Fruit fly (Drosophila melanogaster) whole organism, embryonic: ENCODE data around the gene AsnRS.

Source experiments
- Abd-B ChIP-seq: fragments of 200-800 bp; sonication (Bioruptor generic); optimal IDR thresholded peaks from 2 replicates; lab custom pipeline; 2018; ENCODE audit warnings: missing biosample characterization, mild to moderate bottlenecking, missing genetic modification characterization, moderate library complexity
- Awh ChIP-seq: fragments of 200-800 bp; sonication (Bioruptor generic); IDR thresholded peaks from 2 replicates; pipeline ENCODE4, ENCODE4 v1.3.6; 2022; ENCODE audit warnings: missing biosample characterization, missing genetic modification characterization
- B-H2 ChIP-seq: fragments of 200-800 bp; sonication (Bioruptor generic); optimal IDR thresholded peaks from 2 replicates; lab custom pipeline; 2018; ENCODE audit warnings: missing biosample characterization, mild to moderate bottlenecking, missing genetic modification characterization
- CG10959 ChIP-seq: fragments of 200-800 bp; sonication (Bioruptor generic); IDR thresholded peaks from 2 replicates; pipeline ENCODE4 v1.3.6; 2022; ENCODE audit warnings: missing biosample characterization, missing genetic modification characterization
- CG11696 ChIP-seq: fragments of 200-800 bp; sonication (Bioruptor generic); IDR thresholded peaks from 2 replicates; pipeline ENCODE4 v1.3.6; 2022; ENCODE audit warnings: missing biosample characterization, missing genetic modification characterization
- CG12659 ChIP-seq: fragments of 200-800 bp; sonication (Bioruptor generic); optimal IDR thresholded peaks from 3 replicates; lab custom pipeline; 2017; ENCODE audit warnings: mild to moderate bottlenecking, missing biosample characterization, missing genetic modification reagents, missing genetic modification characterization
- CG15696 ChIP-seq: fragments of 200-800 bp; sonication (Bioruptor generic); optimal IDR thresholded peaks from 2 replicates; lab custom pipeline; 2019; ENCODE audit warnings: missing biosample characterization, mild to moderate bottlenecking, missing genetic modification characterization, moderate library complexity
- CG16779 ChIP-seq: fragments of 200-800 bp; sonication (Bioruptor generic); IDR thresholded peaks from 2 replicates; pipeline ENCODE4 v1.3.6; 2022; ENCODE audit warnings: missing biosample characterization, missing genetic modification characterization
- CG17328 ChIP-seq: fragments of 200-800 bp; sonication (Bioruptor generic); IDR thresholded peaks from 2 replicates; pipeline ENCODE4 v1.3.6; 2022; ENCODE audit warnings: missing biosample characterization, missing genetic modification characterization
- CG32767 ChIP-seq: fragments of 200-800 bp; sonication (Bioruptor generic); IDR thresholded peaks from 2 replicates; pipeline ENCODE4 v1.3.6; 2022; ENCODE audit warnings: missing biosample characterization, missing genetic modification characterization
- CG5180 ChIP-seq: fragments of 200-800 bp; sonication (Bioruptor generic); optimal IDR thresholded peaks from 3 replicates; lab custom pipeline; 2017; ENCODE audit warnings: missing biosample characterization, missing genetic modification characterization, mild to moderate bottlenecking, moderate library complexity, missing genetic modification reagents
- CG6854 ChIP-seq: fragments of 200-800 bp; sonication (Bioruptor generic); optimal IDR thresholded peaks from 3 replicates; lab custom pipeline; 2017; ENCODE audit warnings: missing biosample characterization, mild to moderate bottlenecking, missing genetic modification characterization
- CG7271 ChIP-seq: fragments of 200-800 bp; sonication (Bioruptor generic); optimal IDR thresholded peaks from 2 replicates; lab custom pipeline; 2018; ENCODE audit warnings: missing biosample characterization, mild to moderate bottlenecking, missing genetic modification characterization, moderate library complexity
- CG8281 ChIP-seq: fragments of 200-800 bp; sonication (Bioruptor generic); optimal IDR thresholded peaks from 2 replicates; lab custom pipeline; 2018; ENCODE audit warnings: missing biosample characterization, mild to moderate bottlenecking, missing genetic modification characterization, moderate library complexity
- CG8290 ChIP-seq, 3 experiments: fragments of 200-800 bp; sonication (Bioruptor generic); optimal IDR thresholded peaks; 2 replicates each; lab custom pipeline; 2016 to 2019; ENCODE audit warnings: missing biosample characterization in 3 of 3, missing genetic modification characterization in 3 of 3, mild to moderate bottlenecking in 2 of 3, moderate library complexity in 1 of 3
- CG9727 ChIP-seq: fragments of 200-800 bp; sonication (Bioruptor generic); optimal IDR thresholded peaks from 3 replicates; lab custom pipeline; 2017; ENCODE audit warnings: missing biosample characterization, mild to moderate bottlenecking, missing genetic modification characterization
- D19A ChIP-seq: fragments of 200-800 bp; optimal IDR thresholded peaks from 3 replicates; lab custom pipeline; 2019; ENCODE audit warnings: missing biosample characterization, mild to moderate bottlenecking, missing genetic modification characterization, moderate library complexity
- Deaf1 ChIP-seq: fragments of 200-800 bp; optimal IDR thresholded peaks from 3 replicates; lab custom pipeline; 2019; ENCODE audit warnings: missing biosample characterization, mild to moderate bottlenecking, missing genetic modification characterization, moderate library complexity
- Gsc ChIP-seq: fragments of 200-800 bp; sonication (Bioruptor generic); IDR thresholded peaks from 2 replicates; pipeline ENCODE4 v1.3.6; 2022; ENCODE audit warnings: missing biosample characterization, missing genetic modification characterization
- Hr51 ChIP-seq, 2 experiments: fragments of 200-800 bp; sonication (Bioruptor generic); optimal IDR thresholded peaks; 2 replicates in 1 of 2; 3 replicates in 1 of 2; lab custom pipeline; 2016 to 2018; ENCODE audit warnings: missing biosample characterization in 2 of 2, missing genetic modification characterization in 2 of 2, mild to moderate bottlenecking in 1 of 2, moderate library complexity in 1 of 2
- Jarid2 ChIP-seq: fragments of 200-800 bp; sonication (Bioruptor generic); optimal IDR thresholded peaks from 3 replicates; lab custom pipeline; 2017; ENCODE audit warnings: mild to moderate bottlenecking, missing biosample characterization, missing genetic modification reagents, missing genetic modification characterization
- Lpt ChIP-seq: fragments of >200 bp; optimal IDR thresholded peaks from 2 replicates; lab custom pipeline; 2018; ENCODE audit warnings: missing biosample characterization, missing genetic modification characterization
- Opbp ChIP-seq: fragments of 200-800 bp; sonication (Bioruptor generic); IDR thresholded peaks from 3 replicates; pipeline ENCODE4 v1.3.6; 2022; ENCODE audit warnings: missing biosample characterization, missing genetic modification characterization; ENCODE audit not compliant: partially characterized antibody
- Optix ChIP-seq: fragments of 200-800 bp; sonication (Bioruptor generic); IDR thresholded peaks from 3 replicates; pipeline ENCODE4 v1.3.6; 2022; ENCODE audit warnings: missing biosample characterization, missing genetic modification characterization
- Six4 ChIP-seq: fragments of 200-800 bp; sonication (Bioruptor generic); optimal IDR thresholded peaks from 2 replicates; lab custom pipeline; 2016; ENCODE audit warnings: missing biosample characterization, missing genetic modification characterization
- Vsx1 ChIP-seq: fragments of 200-800 bp; sonication (Bioruptor generic); optimal IDR thresholded peaks from 2 replicates; lab custom pipeline; 2017; ENCODE audit warnings: missing biosample characterization, mild to moderate bottlenecking, missing genetic modification characterization, missing genetic modification reagents
- abd-A ChIP-seq: fragments of 200-800 bp; sonication (Bioruptor generic); optimal IDR thresholded peaks from 3 replicates; lab custom pipeline; 2019; ENCODE audit warnings: missing biosample characterization, mild to moderate bottlenecking, missing genetic modification characterization, moderate library complexity
- ase ChIP-seq: fragments of 200-800 bp; sonication (Bioruptor generic); IDR thresholded peaks from 3 replicates; pipeline ENCODE4 v1.3.6; 2022; ENCODE audit warnings: missing biosample characterization, missing genetic modification characterization
- bbx ChIP-seq: fragments of 200-800 bp; sonication (Bioruptor generic); IDR thresholded peaks from 2 replicates; pipeline ENCODE4 v1.3.6; 2022; ENCODE audit warnings: missing biosample characterization, missing genetic modification characterization; ENCODE audit not compliant: partially characterized antibody
- bowl ChIP-seq: fragments of 200-800 bp; sonication (Bioruptor generic); IDR thresholded peaks from 2 replicates; pipeline ENCODE4 v1.3.6; 2022; ENCODE audit warnings: missing biosample characterization, missing genetic modification characterization
- caup ChIP-seq: fragments of 200-800 bp; sonication (Bioruptor generic); optimal IDR thresholded peaks from 3 replicates; lab custom pipeline; 2017; ENCODE audit warnings: missing biosample characterization, mild to moderate bottlenecking, missing genetic modification characterization, moderate library complexity; ENCODE audit not compliant: severe bottlenecking
- chif ChIP-seq, 2 experiments: fragments of 200-800 bp; sonication (Bioruptor generic); optimal IDR thresholded peaks; 3 replicates each; lab custom pipeline; 2016; ENCODE audit warnings: missing biosample characterization in 2 of 2, missing genetic modification characterization in 2 of 2
- chinmo ChIP-seq: fragments of 200-800 bp; sonication (Bioruptor generic); IDR thresholded peaks from 4 replicates; pipeline ENCODE4 v1.3.6; 2022; ENCODE audit warnings: missing biosample characterization, missing genetic modification characterization; ENCODE audit not compliant: partially characterized antibody
- crol ChIP-seq: fragments of 200-800 bp; sonication (Bioruptor generic); IDR thresholded peaks from 2 replicates; pipeline ENCODE4 v1.3.6; 2022; ENCODE audit warnings: missing biosample characterization, missing genetic modification characterization
- disco-r ChIP-seq: fragments of 200-800 bp; sonication (Bioruptor generic); optimal IDR thresholded peaks from 2 replicates; lab custom pipeline; 2016; ENCODE audit warnings: missing biosample characterization, missing genetic modification characterization
- emc ChIP-seq: fragments of 200-800 bp; sonication (Bioruptor generic); optimal IDR thresholded peaks from 2 replicates; lab custom pipeline; 2016; ENCODE audit warnings: missing biosample characterization, missing genetic modification characterization
- eve ChIP-seq, 2 experiments: fragments of >200 bp; optimal IDR thresholded peaks; 2 replicates each; lab custom pipeline; 2017; ENCODE audit warnings: missing biosample characterization in 2 of 2, missing genetic modification characterization in 2 of 2
- fru ChIP-seq: fragments of >200 bp; optimal IDR thresholded peaks from 2 replicates; lab custom pipeline; 2017
- ftz-f1 ChIP-seq: fragments of 200-800 bp; sonication (Bioruptor generic); optimal IDR thresholded peaks from 2 replicates; lab custom pipeline; 2016; ENCODE audit warnings: missing biosample characterization, missing genetic modification characterization
- gfzf ChIP-seq: fragments of 200-800 bp; sonication (Bioruptor generic); optimal IDR thresholded peaks from 2 replicates; lab custom pipeline; 2016; ENCODE audit warnings: missing biosample characterization, mild to moderate bottlenecking, missing genetic modification characterization, moderate library complexity
- grn ChIP-seq: fragments of 200-800 bp; sonication (Bioruptor generic); optimal IDR thresholded peaks from 3 replicates; lab custom pipeline; 2017; ENCODE audit warnings: missing biosample characterization, missing genetic modification characterization
- hth ChIP-seq: fragments of >200 bp; optimal IDR thresholded peaks from 2 replicates; lab custom pipeline; 2017; ENCODE audit warnings: inconsistent platforms
- jing ChIP-seq: fragments of 200-800 bp; sonication (Bioruptor generic); optimal IDR thresholded peaks from 2 replicates; lab custom pipeline; 2018; ENCODE audit warnings: missing biosample characterization, mild to moderate bottlenecking, missing genetic modification characterization
- nmo ChIP-seq: fragments of 200-800 bp; sonication (Bioruptor generic); optimal IDR thresholded peaks from 2 replicates; lab custom pipeline; 2018; ENCODE audit warnings: missing biosample characterization, mild to moderate bottlenecking, missing genetic modification characterization, moderate library complexity
- nom ChIP-seq: fragments of 200-800 bp; sonication (Bioruptor generic); optimal IDR thresholded peaks from 2 replicates; lab custom pipeline; 2017; ENCODE audit warnings: missing biosample characterization, missing genetic modification characterization, mild to moderate bottlenecking, moderate library complexity, missing genetic modification reagents
- prd ChIP-seq, 3 experiments: fragments of >200 bp in 2 of 3; fragments of 200-800 bp in 1 of 3; sonication (Bioruptor generic) in 1 of 3; optimal IDR thresholded peaks in 2 of 3; IDR thresholded peaks in 1 of 3; 2 replicates in 2 of 3; 3 replicates in 1 of 3; pipeline versions ENCODE4 v1.3.6 to Lab custom; 2017 to 2022; ENCODE audit warnings: missing biosample characterization in 1 of 3, missing genetic modification characterization in 1 of 3
- sd ChIP-seq: fragments of 200-800 bp; sonication (Bioruptor generic); optimal IDR thresholded peaks from 3 replicates; lab custom pipeline; 2018; ENCODE audit warnings: missing biosample characterization, mild to moderate bottlenecking, missing genetic modification characterization, moderate library complexity
- vvl ChIP-seq: fragments of 200-800 bp; sonication (Bioruptor generic); IDR thresholded peaks from 2 replicates; pipeline ENCODE4 v1.3.6; 2022; ENCODE audit warnings: missing biosample characterization, missing genetic modification characterization
- zen ChIP-seq: fragments of 200-800 bp; sonication (Bioruptor generic); optimal IDR thresholded peaks from 3 replicates; lab custom pipeline; 2018; ENCODE audit warnings: missing biosample characterization, mild to moderate bottlenecking, missing genetic modification characterization, moderate library complexity

The AsnRS gene

dm6 chr2L:19154893-19155389 is 23.2 kb upstream of the AsnRS start (continued):
- TF ChIP-seq bowl (no peak), gfzf (GFP tag; lab: Kevin White, UChicago) (no peak), emc (peak; percentile 3), Lpt (GFP tag; lab: Kevin White, UChicago) (peak; percentile 8), chif (GFP tag; optimal IDR thresholded peaks at IDR 0.05; lab: Kevin White, UChicago) (no peak), nom (peak; percentile 60), abd-A (tag; lab: Kevin White, UChicago) (peak; percentile 78), ftz-f1 (GFP tag; lab: Kevin White, UChicago) (peak; percentile 29), prd (optimal IDR thresholded peaks at IDR 0.05; lab: Kevin White, UChicago) (no peak), prd (GFP tag; IDR thresholded peaks at IDR 0.05; lab: Robert Waterston, UW) (no peak), CG15696 (peak; percentile 13), Gsc (GFP tag; lab: Robert Waterston, UW) (no peak), CG17328 (0 out of 2 replicates have a peak, but pooled peaks have one; percentile 23), disco-r (GFP tag; lab: Kevin White, UChicago) (no peak), CG9727 (GFP tag; lab: Kevin White, UChicago) (peak; percentile 50), CG10959 (GFP tag; lab: Robert Waterston, UW) (no peak), CG7271 (tag; lab: Kevin White, UChicago) (peak; percentile 37), CG5180 (GFP tag; lab: Kevin White, UChicago) (peak; percentile 28), Abd-B (GFP tag; lab: Kevin White, UChicago) (peak; percentile 57), chinmo (GFP tag; lab: Robert Waterston, UW) (peak; percentile 78; the same call in 1 of the 4 replicates), Hr51 (GFP tag; optimal IDR thresholded peaks at IDR 0.05; lab: Kevin White, UChicago) (no peak), CG16779 (GFP tag; lab: Robert Waterston, UW) (no peak), caup (GFP tag; lab: Kevin White, UChicago) (peak; percentile 33), fru (lab: Kevin White, UChicago) (no peak), jing (GFP tag; lab: Kevin White, UChicago) (no peak), CG6854 (GFP tag; lab: Kevin White, UChicago) (no peak), bbx (GFP tag; lab: Robert Waterston, UW) (no peak), zen (tag; lab: Kevin White, UChicago) (peak; percentile 44), CG32767 (GFP tag; lab: Robert Waterston, UW) (0 out of 2 replicates have a peak, but pooled peaks have one; percentile 16), nmo (GFP tag; lab: Kevin White, UChicago) (peak; percentile 19), CG12659 (GFP tag; lab: Kevin White, UChicago) (no peak), hth (peak; percentile 13), CG8290 (GFP tag; optimal IDR thresholded peaks at IDR 0.05; lab: Kevin White, UChicago) (no peak), CG8290 (tag; optimal IDR thresholded peaks at IDR 0.05; lab: Kevin White, UChicago) (peak in 1 of 2 experiments; percentile 31), eve (GFP tag; optimal IDR thresholded peaks at IDR 0.05; lab: Kevin White, UChicago) (no peak), ase (GFP tag; lab: Robert Waterston, UW) (0 out of 3 replicates have a peak, but pooled peaks have one; percentile 22), Awh (GFP tag; lab: Robert Waterston, UW) (peak; percentile 31; the same call in 1 of the 2 replicates), B-H2 (GFP tag; lab: Kevin White, UChicago) (no peak), D19A (tag; lab: Kevin White, UChicago) (peak; percentile 11), grn (peak; percentile 42), CG8281 (peak; percentile 99), sd (tag; lab: Kevin White, UChicago) (peak; percentile 34), Jarid2 (no peak), Opbp (no peak), Deaf1 (tag; lab: Kevin White, UChicago) (peak; percentile 13), vvl (peak; percentile 61), CG11696 (GFP tag; lab: Robert Waterston, UW) (0 out of 2 replicates have a peak, but pooled peaks have one; percentile 14), Six4 (GFP tag; lab: Kevin White, UChicago) (peak; percentile 14), Vsx1 (GFP tag; lab: Kevin White, UChicago) (peak; percentile 2), Optix (GFP tag; lab: Robert Waterston, UW) (peak; percentile 44; the same call in 1 of the 3 replicates), crol (GFP tag; lab: Robert Waterston, UW) (peak; percentile 90)
